In genomic region chr2L:8997285-8997684, dm6 we compare ENCODE assay signal across 1 fruit fly cellular context.
TF ChIP-seq lines count a peak whose summit lies in the region.

alien (minus strand) TSS chr2L:8997379.
CG18661 (plus strand) TSS chr2L:8997605.

TF ChIP-seq in whole organism, embryonic, 481 proteins besides CTCF, POLR2A, EP300 and RAD21 (continued from another document and continues in another):
- TF ChIP-seq CG31441 (GFP tag; IDR thresholded peaks at IDR 0.05; lab: Robert Waterston, UW) (peak; percentile 88), Abd-B (GFP tag; optimal IDR thresholded peaks at IDR 0.05; lab: Kevin White, UChicago) (peak; percentile 96), CG34422 (GFP tag; IDR thresholded peaks at IDR 0.05; lab: Robert Waterston, UW) (peak; percentile 93; the same call in 2 of the 3 replicates), CG17568 (GFP tag; optimal IDR thresholded peaks at IDR 0.05; lab: Kevin White, UChicago) (no peak), ato (GFP tag; IDR thresholded peaks at IDR 0.05; lab: Robert Waterston, UW; ENCODE audit: partially characterized antibody) (peak; percentile 36; the same call in 1 of the 2 replicates), bsh (GFP tag; optimal IDR thresholded peaks at IDR 0.05; lab: Kevin White, UChicago) (peak in 1 of 2 experiments; percentile 59), CG3726 (GFP tag; IDR thresholded peaks at IDR 0.05; lab: Robert Waterston, UW) (peak; percentile 95; the same call in 1 of the 3 replicates), nerfin-2 (GFP tag; IDR thresholded peaks at IDR 0.05; lab: Robert Waterston, UW; ENCODE audit: partially characterized antibody) (peak; percentile 33; the same call in 1 of the 2 replicates), pb (GFP tag; optimal IDR thresholded peaks at IDR 0.05; lab: Kevin White, UChicago) (peak; percentile 82), CG15514 (GFP tag; optimal IDR thresholded peaks at IDR 0.05; lab: Kevin White, UChicago) (peak; percentile 65), Usf (GFP tag; optimal IDR thresholded peaks at IDR 0.05; lab: Kevin White, UChicago) (peak; percentile 68), MBD-R2 (GFP tag; IDR thresholded peaks at IDR 0.05; lab: Robert Waterston, UW) (peak; percentile 99), gcm2 (GFP tag; optimal IDR thresholded peaks at IDR 0.05; lab: Kevin White, UChicago) (peak; percentile 86), CG11398 (GFP tag; optimal IDR thresholded peaks at IDR 0.05; lab: Kevin White, UChicago) (peak; percentile 24), CG7357 (GFP tag; IDR thresholded peaks at IDR 0.05; lab: Robert Waterston, UW) (peak; percentile 66), CG10267 (tag; optimal IDR thresholded peaks at IDR 0.05; lab: Kevin White, UChicago) (peak; percentile 78), lmd (GFP tag; IDR thresholded peaks at IDR 0.05; lab: Robert Waterston, UW) (peak; percentile 91), dmrt11E (tag; optimal IDR thresholded peaks at IDR 0.05; lab: Kevin White, UChicago) (peak; percentile 92), Lim3 (GFP tag; IDR thresholded peaks at IDR 0.05; lab: Robert Waterston, UW) (peak; percentile 82), CG7839 (tag; optimal IDR thresholded peaks at IDR 0.05; lab: Kevin White, UChicago) (peak; percentile 87), CG7372 (GFP tag; IDR thresholded peaks at IDR 0.05; lab: Robert Waterston, UW) (peak; percentile 96), CG9215 (GFP tag; IDR thresholded peaks at IDR 0.05; lab: Robert Waterston, UW) (peak; percentile 90), ewg (GFP tag; optimal IDR thresholded peaks at IDR 0.05; lab: Kevin White, UChicago) (peak; percentile 80), cato (GFP tag; optimal IDR thresholded peaks at IDR 0.05; lab: Kevin White, UChicago; ENCODE audit: borderline replicate concordance) (peak; percentile 32), CG3847 (GFP tag; IDR thresholded peaks at IDR 0.05; lab: Robert Waterston, UW) (peak; percentile 98), CG6765 (GFP tag; optimal IDR thresholded peaks at IDR 0.05; lab: Kevin White, UChicago) (no peak), CG1792 (GFP tag; optimal IDR thresholded peaks at IDR 0.05; lab: Kevin White, UChicago) (peak; percentile 57), trem (tag; optimal IDR thresholded peaks at IDR 0.05; lab: Kevin White, UChicago) (peak; percentile 73), Sry-β (GFP tag; optimal IDR thresholded peaks at IDR 0.05; lab: Kevin White, UChicago) (peak; percentile 70), oc (tag; optimal IDR thresholded peaks at IDR 0.05; lab: Kevin White, UChicago) (peak; percentile 44), repo (GFP tag; optimal IDR thresholded peaks at IDR 0.05; lab: Kevin White, UChicago) (peak; percentile 84), phol (tag; optimal IDR thresholded peaks at IDR 0.05; lab: Kevin White, UChicago) (peak; percentile 81), CG12744 (GFP tag; optimal IDR thresholded peaks at IDR 0.05; lab: Kevin White, UChicago) (peak; percentile 91), CG10654 (GFP tag; optimal IDR thresholded peaks at IDR 0.05; lab: Kevin White, UChicago) (peak; percentile 81), Atf3 (GFP tag; optimal IDR thresholded peaks at IDR 0.05; lab: Kevin White, UChicago) (peak; percentile 94), bbx (GFP tag; IDR thresholded peaks at IDR 0.05; lab: Robert Waterston, UW; ENCODE audit: partially characterized antibody) (peak; percentile 23; the same call in 1 of the 2 replicates), CoRest (tag; optimal IDR thresholded peaks at IDR 0.05; lab: Kevin White, UChicago) (peak; percentile 90), ham (GFP tag; IDR thresholded peaks at IDR 0.05; lab: Robert Waterston, UW) (peak; percentile 71; the same call in 1 of the 2 replicates), Lpt (GFP tag; optimal IDR thresholded peaks at IDR 0.05; lab: Kevin White, UChicago) (no peak), Mrtf (GFP tag; IDR thresholded peaks at IDR 0.05; lab: Robert Waterston, UW) (peak; percentile 81), gcm (GFP tag; optimal IDR thresholded peaks at IDR 0.05; lab: Kevin White, UChicago) (peak; percentile 30), Gug (GFP tag; IDR thresholded peaks at IDR 0.05; lab: Robert Waterston, UW) (peak; percentile 92), psq (GFP tag; optimal IDR thresholded peaks at IDR 0.05; lab: Kevin White, UChicago) (peak; percentile 74), CG8924 (tag; optimal IDR thresholded peaks at IDR 0.05; lab: Kevin White, UChicago) (peak; percentile 42), Dll (GFP tag; IDR thresholded peaks at IDR 0.05; lab: Robert Waterston, UW; ENCODE audit: partially characterized antibody) (peak; percentile 70), NfI (GFP tag; optimal IDR thresholded peaks at IDR 0.05; lab: Kevin White, UChicago) (peak; percentile 95), CG9727 (GFP tag; optimal IDR thresholded peaks at IDR 0.05; lab: Kevin White, UChicago) (peak; percentile 58), Dref (GFP tag; IDR thresholded peaks at IDR 0.05; lab: Robert Waterston, UW) (peak; percentile 74), ap (GFP tag; IDR thresholded peaks at IDR 0.05; lab: Robert Waterston, UW) (peak; percentile 91), org-1 (GFP tag; optimal IDR thresholded peaks at IDR 0.05; lab: Kevin White, UChicago) (peak; percentile 51), sens-2 (GFP tag; IDR thresholded peaks at IDR 0.05; lab: Robert Waterston, UW) (peak; percentile 92), seq (GFP tag; IDR thresholded peaks at IDR 0.05; lab: Robert Waterston, UW) (peak; percentile 84), chif (GFP tag; optimal IDR thresholded peaks at IDR 0.05; lab: Kevin White, UChicago) (peak; percentile 64 to 82), wdn (GFP tag; IDR thresholded peaks at IDR 0.05; lab: Robert Waterston, UW) (peak; percentile 77), aop (GFP tag; IDR thresholded peaks at IDR 0.05; lab: Robert Waterston, UW) (peak; percentile 94), Awh (GFP tag; IDR thresholded peaks at IDR 0.05; lab: Robert Waterston, UW) (peak; percentile 69), gro (GFP tag; optimal IDR thresholded peaks at IDR 0.05; lab: Kevin White, UChicago) (peak; percentile 65), CHES-1-like (GFP tag; optimal IDR thresholded peaks at IDR 0.05; lab: Kevin White, UChicago) (peak; percentile 85), CG30020 (tag; optimal IDR thresholded peaks at IDR 0.05; lab: Kevin White, UChicago) (peak; percentile 61), CG32772 (GFP tag; IDR thresholded peaks at IDR 0.05; lab: Robert Waterston, UW) (peak; percentile 91), esg (GFP tag; conservative IDR thresholded peaks at IDR 0.05; lab: Robert Waterston, UW) (peak; percentile 98), CG12942 (GFP tag; optimal IDR thresholded peaks at IDR 0.05; lab: Kevin White, UChicago) (peak; percentile 80), CG2678 (tag; optimal IDR thresholded peaks at IDR 0.05; lab: Kevin White, UChicago) (peak; percentile 61), CG6654 (GFP tag; optimal IDR thresholded peaks at IDR 0.05; lab: Kevin White, UChicago) (no peak), CG10431 (GFP tag; optimal IDR thresholded peaks at IDR 0.05; lab: Kevin White, UChicago) (no peak), CG16813 (GFP tag; IDR thresholded peaks at IDR 0.05; lab: Robert Waterston, UW; ENCODE audit: partially characterized antibody) (peak; percentile 72), dmrt99B (tag; optimal IDR thresholded peaks at IDR 0.05; lab: Kevin White, UChicago) (peak; percentile 76), D (optimal IDR thresholded peaks at IDR 0.05; lab: Kevin White, UChicago) (no peak), D (GFP tag; optimal IDR thresholded peaks at IDR 0.05; lab: Kevin White, UChicago) (peak; percentile 71), Adf1 (GFP tag; IDR thresholded peaks at IDR 0.05; lab: Robert Waterston, UW) (peak; percentile 55), CG7987 (GFP tag; optimal IDR thresholded peaks at IDR 0.05; lab: Kevin White, UChicago) (peak; percentile 54), stwl (tag; optimal IDR thresholded peaks at IDR 0.05; lab: Kevin White, UChicago) (peak; percentile 98), CG8944 (GFP tag; optimal IDR thresholded peaks at IDR 0.05; lab: Kevin White, UChicago) (peak; percentile 79), CG17912 (GFP tag; optimal IDR thresholded peaks at IDR 0.05; lab: Kevin White, UChicago) (peak; percentile 77), CG10209 (GFP tag; optimal IDR thresholded peaks at IDR 0.05; lab: Kevin White, UChicago) (peak; percentile 83), exex (tag; optimal IDR thresholded peaks at IDR 0.05; lab: Kevin White, UChicago) (peak; percentile 32), CG4360 (GFP tag; IDR thresholded peaks at IDR 0.05; lab: Robert Waterston, UW) (no peak), cad (GFP tag; optimal IDR thresholded peaks at IDR 0.05; lab: Kevin White, UChicago) (no peak), H2.0 (GFP tag; IDR thresholded peaks at IDR 0.05; lab: Robert Waterston, UW) (peak; percentile 98), CG14014 (GFP tag; IDR thresholded peaks at IDR 0.05; lab: Robert Waterston, UW) (peak; percentile 88), CG8765 (GFP tag; IDR thresholded peaks at IDR 0.05; lab: Robert Waterston, UW) (peak; percentile 88), odd (GFP tag; optimal IDR thresholded peaks at IDR 0.05; lab: Kevin White, UChicago) (no peak), CG2889 (GFP tag; IDR thresholded peaks at IDR 0.05; lab: Robert Waterston, UW) (peak; percentile 81), mirr (GFP tag; optimal IDR thresholded peaks at IDR 0.05; lab: Kevin White, UChicago) (peak; percentile 23), Neu2 (GFP tag; optimal IDR thresholded peaks at IDR 0.05; lab: Kevin White, UChicago; ENCODE audit: borderline replicate concordance) (peak; percentile 45), Med (GFP tag; lab: Kevin White, UChicago) (peak; percentile 96), Rx (GFP tag; IDR thresholded peaks at IDR 0.05; lab: Robert Waterston, UW) (peak; percentile 79), eyg (GFP tag; optimal IDR thresholded peaks at IDR 0.05; lab: Kevin White, UChicago) (peak; percentile 78), dm (GFP tag; optimal IDR thresholded peaks at IDR 0.05; lab: Kevin White, UChicago) (peak; percentile 88), CG13424 (tag; optimal IDR thresholded peaks at IDR 0.05; lab: Kevin White, UChicago) (peak; percentile 74), grau (tag; optimal IDR thresholded peaks at IDR 0.05; lab: Kevin White, UChicago) (peak; percentile 65), CG9876 (GFP tag; optimal IDR thresholded peaks at IDR 0.05; lab: Kevin White, UChicago) (peak; percentile 77), CG17328 (GFP tag; IDR thresholded peaks at IDR 0.05; lab: Robert Waterston, UW) (peak; percentile 66; the same call in 1 of the 2 replicates), Nf-YB (GFP tag; optimal IDR thresholded peaks at IDR 0.05; lab: Kevin White, UChicago) (peak; percentile 12), ken (GFP tag; IDR thresholded peaks at IDR 0.05; lab: Robert Waterston, UW) (peak; percentile 91), CG3838 (GFP tag; optimal IDR thresholded peaks at IDR 0.05; lab: Kevin White, UChicago) (peak; percentile 74), fu2 (GFP tag; optimal IDR thresholded peaks at IDR 0.05; lab: Kevin White, UChicago) (peak; percentile 86), schlank (tag; optimal IDR thresholded peaks at IDR 0.05; lab: Kevin White, UChicago) (peak; percentile 66), Drgx (GFP tag; IDR thresholded peaks at IDR 0.05; lab: Robert Waterston, UW) (peak; percentile 75), MTF-1 (GFP tag; optimal IDR thresholded peaks at IDR 0.05; lab: Kevin White, UChicago; ENCODE audit: borderline replicate concordance) (no peak), ab (GFP tag; optimal IDR thresholded peaks at IDR 0.05; lab: Kevin White, UChicago) (peak; percentile 43), CG11085 (GFP tag; IDR thresholded peaks at IDR 0.05; lab: Robert Waterston, UW) (peak; percentile 86), CG33557 (GFP tag; optimal IDR thresholded peaks at IDR 0.05; lab: Kevin White, UChicago) (peak; percentile 27), tup (GFP tag; optimal IDR thresholded peaks at IDR 0.05; lab: Kevin White, UChicago) (peak; percentile 57), CG10565 (GFP tag; optimal IDR thresholded peaks at IDR 0.05; lab: Kevin White, UChicago) (no peak), CG11696 (GFP tag; IDR thresholded peaks at IDR 0.05; lab: Robert Waterston, UW) (peak; percentile 50; the same call in 1 of the 2 replicates), Doc2 (GFP tag; IDR thresholded peaks at IDR 0.05; lab: Robert Waterston, UW) (0 out of 2 replicates have a peak, but pooled peaks have one; percentile 6), Nf-YC (tag; optimal IDR thresholded peaks at IDR 0.05; lab: Kevin White, UChicago) (peak; percentile 45), Oaz (GFP tag; IDR thresholded peaks at IDR 0.05; lab: Robert Waterston, UW) (peak; percentile 95), vfl (GFP tag; optimal IDR thresholded peaks at IDR 0.05; lab: Kevin White, UChicago) (peak; percentile 71), sob (GFP tag; IDR thresholded peaks at IDR 0.05; lab: Robert Waterston, UW) (peak; percentile 90), tll (GFP tag; optimal IDR thresholded peaks at IDR 0.05; lab: Kevin White, UChicago) (peak in 1 of 2 experiments; percentile 17), CG13624 (GFP tag; optimal IDR thresholded peaks at IDR 0.05; lab: Kevin White, UChicago) (peak; percentile 85), CG5245 (GFP tag; optimal IDR thresholded peaks at IDR 0.05; lab: Kevin White, UChicago) (peak; percentile 28), danr (GFP tag; IDR thresholded peaks at IDR 0.05; lab: Robert Waterston, UW) (peak; percentile 91), CG8089 (GFP tag; optimal IDR thresholded peaks at IDR 0.05; lab: Kevin White, UChicago) (peak; percentile 69), Sry-δ (GFP tag; optimal IDR thresholded peaks at IDR 0.05; lab: Kevin White, UChicago) (peak; percentile 88), ssp (GFP tag; IDR thresholded peaks at IDR 0.05; lab: Robert Waterston, UW) (peak; percentile 81), Dek (tag; optimal IDR thresholded peaks at IDR 0.05; lab: Kevin White, UChicago) (peak; percentile 84), Vsx1 (GFP tag; optimal IDR thresholded peaks at IDR 0.05; lab: Kevin White, UChicago) (no peak), CG42726 (GFP tag; IDR thresholded peaks at IDR 0.05; lab: Robert Waterston, UW; ENCODE audit: partially characterized antibody) (no peak), CG18476 (GFP tag; optimal IDR thresholded peaks at IDR 0.05; lab: Kevin White, UChicago) (peak; percentile 22), CG10959 (GFP tag; IDR thresholded peaks at IDR 0.05; lab: Robert Waterston, UW) (peak; percentile 88), nerfin-1 (tag; optimal IDR thresholded peaks at IDR 0.05; lab: Kevin White, UChicago) (peak; percentile 29), CG14667 (GFP tag; IDR thresholded peaks at IDR 0.05; lab: Robert Waterston, UW) (peak; percentile 80), unc-4 (GFP tag; IDR thresholded peaks at IDR 0.05; lab: Robert Waterston, UW; ENCODE audit: partially characterized antibody) (peak; percentile 57), knrl (GFP tag; IDR thresholded peaks at IDR 0.05; lab: Robert Waterston, UW; ENCODE audit: partially characterized antibody) (peak; percentile 78), ase (GFP tag; IDR thresholded peaks at IDR 0.05; lab: Robert Waterston, UW) (peak; percentile 88), bowl (GFP tag; IDR thresholded peaks at IDR 0.05; lab: Robert Waterston, UW) (peak; percentile 92)
